Fruit fly (Drosophila melanogaster) whole organism, embryonic: ENCODE measurements around the gene CG31633.

Source experiments
- ATbp ChIP-seq: fragments of 200-800 bp; sonication (Bioruptor generic); optimal IDR thresholded peaks from 2 replicates; lab custom pipeline; 2017; ENCODE audit warnings: missing biosample characterization, mild to moderate bottlenecking, missing genetic modification characterization, missing genetic modification reagents
- Antp ChIP-seq: fragments of 200-800 bp; sonication (Bioruptor generic); optimal IDR thresholded peaks from 3 replicates; lab custom pipeline; 2016; ENCODE audit warnings: missing biosample characterization, missing genetic modification characterization
- Atf6 ChIP-seq: fragments of 200-800 bp; sonication (Bioruptor generic); IDR thresholded peaks from 2 replicates; pipeline ENCODE4 v1.3.6; 2022; ENCODE audit warnings: missing biosample characterization, missing genetic modification characterization
- Bdp1 ChIP-seq: fragments of 200-800 bp; sonication (Bioruptor generic); optimal IDR thresholded peaks from 3 replicates; lab custom pipeline; 2016; ENCODE audit warnings: missing biosample characterization, missing genetic modification characterization
- CG10431 ChIP-seq: fragments of 200-800 bp; sonication (Bioruptor generic); optimal IDR thresholded peaks from 3 replicates; lab custom pipeline; 2018; ENCODE audit warnings: missing biosample characterization, mild to moderate bottlenecking, missing genetic modification characterization
- CG10654 ChIP-seq: fragments of 200-800 bp; sonication (Bioruptor generic); optimal IDR thresholded peaks from 2 replicates; lab custom pipeline; 2016; ENCODE audit warnings: missing biosample characterization, missing genetic modification characterization
- CG12219 ChIP-seq: fragments of 200-800 bp; sonication (Bioruptor generic); optimal IDR thresholded peaks from 3 replicates; lab custom pipeline; 2018; ENCODE audit warnings: missing biosample characterization, mild to moderate bottlenecking, missing genetic modification characterization
- CG12236 ChIP-seq: fragments of 200-800 bp; sonication (Bioruptor generic); optimal IDR thresholded peaks from 2 replicates; lab custom pipeline; 2016; ENCODE audit warnings: missing biosample characterization, missing genetic modification characterization
- CG12744 ChIP-seq: fragments of 200-800 bp; sonication (Bioruptor generic); optimal IDR thresholded peaks from 2 replicates; lab custom pipeline; 2016; ENCODE audit warnings: missing biosample characterization, missing genetic modification characterization
- CG12769 ChIP-seq: fragments of 200-800 bp; sonication (Bioruptor generic); optimal IDR thresholded peaks from 2 replicates; lab custom pipeline; 2019; ENCODE audit warnings: missing biosample characterization, mild to moderate bottlenecking, missing genetic modification characterization, moderate library complexity
- CG1603 ChIP-seq: fragments of 200-800 bp; sonication (Bioruptor generic); optimal IDR thresholded peaks from 2 replicates; lab custom pipeline; 2019; ENCODE audit warnings: missing biosample characterization, mild to moderate bottlenecking, missing genetic modification characterization, moderate library complexity
- CG16813 ChIP-seq: fragments of 200-800 bp; sonication (Bioruptor generic); IDR thresholded peaks from 3 replicates; pipeline ENCODE4 v1.3.6; 2022; ENCODE audit warnings: missing biosample characterization, missing genetic modification characterization; ENCODE audit not compliant: partially characterized antibody
- CG17385 ChIP-seq: fragments of 200-800 bp; sonication (Bioruptor generic); optimal IDR thresholded peaks from 3 replicates; lab custom pipeline; 2018; ENCODE audit warnings: missing biosample characterization, mild to moderate bottlenecking, missing genetic modification characterization
- CG18599 ChIP-seq: fragments of 200-800 bp; sonication (Bioruptor generic); optimal IDR thresholded peaks from 3 replicates; lab custom pipeline; 2017; ENCODE audit warnings: missing biosample characterization, missing genetic modification characterization, mild to moderate bottlenecking, moderate library complexity, missing genetic modification reagents
- CG2202 ChIP-seq: fragments of 200-800 bp; sonication (Bioruptor generic); optimal IDR thresholded peaks from 2 replicates; lab custom pipeline; 2018; ENCODE audit warnings: missing biosample characterization, mild to moderate bottlenecking, missing genetic modification characterization
- CG2712 ChIP-seq: fragments of 200-800 bp; optimal IDR thresholded peaks from 3 replicates; lab custom pipeline; 2019; ENCODE audit warnings: missing biosample characterization, mild to moderate bottlenecking, missing genetic modification characterization, moderate library complexity
- CG2875 ChIP-seq: fragments of 200-800 bp; sonication (Bioruptor generic); optimal IDR thresholded peaks from 2 replicates; lab custom pipeline; 2017; ENCODE audit warnings: missing biosample characterization, mild to moderate bottlenecking, missing genetic modification characterization, missing genetic modification reagents
- CG33213 ChIP-seq: fragments of 200-800 bp; sonication (Bioruptor generic); optimal IDR thresholded peaks from 3 replicates; lab custom pipeline; 2016; ENCODE audit warnings: missing biosample characterization, missing genetic modification characterization
- CG3838 ChIP-seq: fragments of 200-800 bp; sonication (Bioruptor generic); optimal IDR thresholded peaks from 3 replicates; lab custom pipeline; 2016; ENCODE audit warnings: missing biosample characterization, missing genetic modification characterization
- CG42726 ChIP-seq: fragments of 200-800 bp; sonication (Bioruptor generic); IDR thresholded peaks from 2 replicates; pipeline ENCODE4 v1.3.6; 2022; ENCODE audit warnings: missing biosample characterization, missing genetic modification characterization; ENCODE audit not compliant: partially characterized antibody
- CG4360 ChIP-seq: fragments of 200-800 bp; sonication (Bioruptor generic); IDR thresholded peaks from 2 replicates; pipeline ENCODE4 v1.3.6; 2022; ENCODE audit warnings: missing biosample characterization, missing genetic modification characterization
- CG6254 ChIP-seq: fragments of 200-800 bp; sonication (Bioruptor generic); optimal IDR thresholded peaks from 3 replicates; lab custom pipeline; 2017; ENCODE audit warnings: mild to moderate bottlenecking, missing biosample characterization, missing genetic modification reagents, missing genetic modification characterization
- CG8281 ChIP-seq: fragments of 200-800 bp; sonication (Bioruptor generic); optimal IDR thresholded peaks from 2 replicates; lab custom pipeline; 2018; ENCODE audit warnings: missing biosample characterization, mild to moderate bottlenecking, missing genetic modification characterization, moderate library complexity
- CG8359 ChIP-seq: fragments of 200-800 bp; sonication (Bioruptor generic); optimal IDR thresholded peaks from 2 replicates; lab custom pipeline; 2017; ENCODE audit warnings: missing biosample characterization, mild to moderate bottlenecking, missing genetic modification characterization, borderline replicate concordance
- Camta ChIP-seq: fragments of 200-800 bp; sonication (Bioruptor generic); optimal IDR thresholded peaks from 2 replicates; lab custom pipeline; 2016; ENCODE audit warnings: missing biosample characterization, missing genetic modification characterization
- Dfd ChIP-seq, 2 experiments: fragments of >200 bp; optimal IDR thresholded peaks; 2 replicates each; lab custom pipeline; 2017; ENCODE audit warnings: missing biosample characterization in 2 of 2, missing genetic modification characterization in 2 of 2
- Dip3 ChIP-seq: fragments of 200-800 bp; sonication (Bioruptor generic); optimal IDR thresholded peaks from 3 replicates; lab custom pipeline; 2016; ENCODE audit warnings: missing biosample characterization, missing genetic modification characterization
- Doc3 ChIP-seq: fragments of 200-800 bp; sonication (Bioruptor generic); IDR thresholded peaks from 3 replicates; pipeline ENCODE4 v1.3.6; 2022; ENCODE audit warnings: missing biosample characterization, missing genetic modification characterization; ENCODE audit not compliant: partially characterized antibody
- Ets97D ChIP-seq: fragments of 200-800 bp; sonication (Bioruptor generic); optimal IDR thresholded peaks from 3 replicates; lab custom pipeline; 2016; ENCODE audit warnings: missing biosample characterization, missing genetic modification characterization
- HLHmδ ChIP-seq: fragments of 200-800 bp; sonication (Bioruptor generic); optimal IDR thresholded peaks from 2 replicates; lab custom pipeline; 2018; ENCODE audit warnings: missing biosample characterization, mild to moderate bottlenecking, missing genetic modification characterization, moderate library complexity
- Jarid2 ChIP-seq: fragments of 200-800 bp; sonication (Bioruptor generic); optimal IDR thresholded peaks from 3 replicates; lab custom pipeline; 2017; ENCODE audit warnings: mild to moderate bottlenecking, missing biosample characterization, missing genetic modification reagents, missing genetic modification characterization
- Lpt ChIP-seq: fragments of >200 bp; optimal IDR thresholded peaks from 2 replicates; lab custom pipeline; 2018; ENCODE audit warnings: missing biosample characterization, missing genetic modification characterization
- NC2α ChIP-seq: fragments of 200-800 bp; sonication (Bioruptor generic); optimal IDR thresholded peaks from 2 replicates; lab custom pipeline; 2016; ENCODE audit warnings: missing biosample characterization, missing genetic modification characterization
- Rfx ChIP-seq: fragments of 200-800 bp; sonication (Bioruptor generic); IDR thresholded peaks from 2 replicates; pipeline ENCODE4 v1.3.6; 2022; ENCODE audit warnings: missing biosample characterization, missing genetic modification characterization
- ara ChIP-seq: fragments of 200-800 bp; sonication (Bioruptor generic); IDR thresholded peaks from 2 replicates; pipeline ENCODE4 v1.3.6; 2022; ENCODE audit warnings: missing biosample characterization, missing genetic modification characterization
- bsh ChIP-seq, 2 experiments: fragments of 200-800 bp; sonication (Bioruptor generic); optimal IDR thresholded peaks; 2 replicates each; lab custom pipeline; 2017 to 2018; ENCODE audit warnings: mild to moderate bottlenecking in 2 of 2, missing biosample characterization in 2 of 2, missing genetic modification characterization in 2 of 2, moderate library complexity in 1 of 2
- chm ChIP-seq: fragments of 200-800 bp; sonication (Bioruptor generic); IDR thresholded peaks from 2 replicates; pipeline ENCODE4 v1.3.6; 2022; ENCODE audit warnings: missing biosample characterization, missing genetic modification characterization
- en ChIP-seq: fragments of 200-800 bp; sonication (Bioruptor generic); optimal IDR thresholded peaks from 2 replicates; lab custom pipeline; 2016; ENCODE audit warnings: missing biosample characterization, missing genetic modification characterization
- fd102C ChIP-seq: fragments of 200-800 bp; sonication (Bioruptor generic); optimal IDR thresholded peaks from 2 replicates; lab custom pipeline; 2018; ENCODE audit warnings: missing biosample characterization, mild to moderate bottlenecking, missing genetic modification characterization, moderate library complexity
- fd3F ChIP-seq: fragments of 200-800 bp; sonication (Bioruptor generic); optimal IDR thresholded peaks from 2 replicates; lab custom pipeline; 2018; ENCODE audit warnings: missing biosample characterization, mild to moderate bottlenecking, missing genetic modification characterization, moderate library complexity
- fu2 ChIP-seq: fragments of 200-800 bp; sonication (Bioruptor generic); optimal IDR thresholded peaks from 2 replicates; lab custom pipeline; 2016; ENCODE audit warnings: missing biosample characterization, missing genetic modification characterization
- lov ChIP-seq, 2 experiments: fragments of 200-800 bp in 1 of 2; fragments of >200 bp in 1 of 2; sonication (Bioruptor generic) in 1 of 2; IDR thresholded peaks in 1 of 2; optimal IDR thresholded peaks in 1 of 2; 2 replicates in 1 of 2; 3 replicates in 1 of 2; pipeline versions ENCODE4 v1.3.6 to Lab custom; 2017 to 2022; ENCODE audit warnings: missing biosample characterization in 1 of 2, missing genetic modification characterization in 1 of 2
- pho ChIP-seq: fragments of 200-800 bp; sonication (Bioruptor generic); optimal IDR thresholded peaks from 2 replicates; lab custom pipeline; 2016; ENCODE audit warnings: missing biosample characterization, missing genetic modification characterization
- sens-2 ChIP-seq: fragments of 200-800 bp; sonication (Bioruptor generic); IDR thresholded peaks from 2 replicates; pipeline ENCODE4 v1.3.6; 2022; ENCODE audit warnings: missing biosample characterization, missing genetic modification characterization
- stwl ChIP-seq: fragments of 200-800 bp; sonication (Bioruptor generic); optimal IDR thresholded peaks from 3 replicates; lab custom pipeline; 2018; ENCODE audit warnings: missing biosample characterization, mild to moderate bottlenecking, missing genetic modification characterization, moderate library complexity
- tin ChIP-seq: fragments of 200-800 bp; sonication (Bioruptor generic); optimal IDR thresholded peaks from 3 replicates; lab custom pipeline; 2016; ENCODE audit warnings: missing biosample characterization, missing genetic modification characterization
- tio ChIP-seq: fragments of 200-800 bp; sonication (Bioruptor generic); optimal IDR thresholded peaks from 2 replicates; lab custom pipeline; 2017; ENCODE audit warnings: missing biosample characterization, missing genetic modification characterization, inconsistent platforms
- tx ChIP-seq: fragments of 200-800 bp; sonication (Bioruptor generic); optimal IDR thresholded peaks from 2 replicates; lab custom pipeline; 2016; ENCODE audit warnings: missing biosample characterization, missing genetic modification characterization
- yki ChIP-seq: fragments of >200 bp; optimal IDR thresholded peaks from 3 replicates; lab custom pipeline; 2018
- zen2 ChIP-seq: fragments of 200-800 bp; sonication (Bioruptor generic); IDR thresholded peaks from 3 replicates; pipeline ENCODE4 v1.3.6; 2022; ENCODE audit warnings: missing biosample characterization, missing genetic modification characterization; ENCODE audit not compliant: partially characterized antibody

CG31633 gene

DNA sequence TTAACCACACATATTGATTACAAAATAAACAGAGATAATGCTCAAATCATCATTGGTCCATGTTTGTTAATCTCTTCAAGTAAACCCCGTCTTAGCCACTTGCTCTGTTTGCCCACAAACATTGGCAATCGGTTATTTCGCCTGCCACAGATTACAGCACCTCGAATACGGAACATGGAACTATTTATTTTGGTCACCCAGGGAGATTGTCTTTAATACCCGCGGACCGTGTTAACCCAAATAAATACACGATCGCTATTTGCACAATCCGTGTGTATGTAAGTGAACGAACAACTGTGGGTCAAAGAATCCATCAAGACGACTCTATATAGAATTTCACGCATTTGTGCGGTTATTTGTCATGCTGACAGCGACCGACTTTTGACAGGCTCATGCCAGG lies 44.6 kb upstream of the CG31633 start (continued):
- TF ChIP-seq fu2 (no peak), CG2712 (tag; lab: Kevin White, UChicago) (peak; percentile 36), HLHmδ (GFP tag; lab: Kevin White, UChicago) (peak; percentile 2), CG12236 (GFP tag; lab: Kevin White, UChicago) (peak; percentile 38), CG33213 (GFP tag; lab: Kevin White, UChicago) (peak; percentile 20), CG12769 (tag; lab: Kevin White, UChicago) (peak; percentile 45), CG8281 (tag; lab: Kevin White, UChicago) (peak; percentile 9), CG16813 (no peak), CG10431 (GFP tag; lab: Kevin White, UChicago) (no peak), ara (GFP tag; lab: Robert Waterston, UW) (peak; percentile 15; the same call in 1 of the 2 replicates), fd3F (no peak), yki (no peak), ATbp (GFP tag; lab: Kevin White, UChicago) (peak; percentile 48), CG2875 (GFP tag; lab: Kevin White, UChicago) (peak; percentile 53), Jarid2 (GFP tag; lab: Kevin White, UChicago) (no peak), CG8359 (GFP tag; lab: Kevin White, UChicago) (peak; percentile 34), Dfd (GFP tag; optimal IDR thresholded peaks at IDR 0.05; lab: Kevin White, UChicago) (no peak), Atf6 (GFP tag; lab: Robert Waterston, UW) (no peak), CG1603 (tag; lab: Kevin White, UChicago) (peak; percentile 70), zen2 (GFP tag; lab: Robert Waterston, UW) (no peak), Ets97D (GFP tag; lab: Kevin White, UChicago) (no peak), bsh (GFP tag; optimal IDR thresholded peaks at IDR 0.05; lab: Kevin White, UChicago) (peak in 1 of 2 experiments; percentile 17), Dip3 (GFP tag; lab: Kevin White, UChicago) (no peak), stwl (tag; lab: Kevin White, UChicago) (peak; percentile 31), CG17385 (GFP tag; lab: Kevin White, UChicago) (no peak), Lpt (GFP tag; lab: Kevin White, UChicago) (no peak), tin (GFP tag; lab: Kevin White, UChicago) (no peak), CG18599 (no peak), CG6254 (GFP tag; lab: Kevin White, UChicago) (no peak), sens-2 (GFP tag; lab: Robert Waterston, UW) (peak; percentile 54; the same call in 1 of the 2 replicates), CG42726 (GFP tag; lab: Robert Waterston, UW) (no peak), CG10654 (peak; percentile 4), chm (GFP tag; lab: Robert Waterston, UW) (0 out of 2 replicates have a peak, but pooled peaks have one; percentile 7), NC2α (GFP tag; lab: Kevin White, UChicago) (peak; percentile 62), CG12219 (GFP tag; lab: Kevin White, UChicago) (peak; percentile 27), Bdp1 (GFP tag; lab: Kevin White, UChicago) (peak; percentile 55), Doc3 (no peak), CG12744 (peak; percentile 40), tio (GFP tag; lab: Kevin White, UChicago) (peak; percentile 3), Camta (GFP tag; lab: Kevin White, UChicago) (peak; percentile 30), CG2202 (peak; percentile 80), CG4360 (GFP tag; lab: Robert Waterston, UW) (peak; percentile 45), fd102C (GFP tag; lab: Kevin White, UChicago) (peak; percentile 99), pho (GFP tag; lab: Kevin White, UChicago) (no peak), Rfx (GFP tag; lab: Robert Waterston, UW) (no peak), tx (GFP tag; lab: Kevin White, UChicago) (no peak), lov (optimal IDR thresholded peaks at IDR 0.05; lab: Kevin White, UChicago) (no peak), lov (GFP tag; IDR thresholded peaks at IDR 0.05; lab: Robert Waterston, UW) (0 out of 3 replicates have a peak, but pooled peaks have one; percentile 59), en (peak; percentile 30), Antp (no peak), CG3838 (no peak)
